Fruit fly (Drosophila melanogaster) whole organism, wandering third instar larva: ENCODE results near the gene Rpt4R.

ENCODE experiments used
- CG32264 ChIP-seq: fragments of 200-800 bp; sonication (Bioruptor generic); optimal IDR thresholded peaks from 2 replicates; lab custom pipeline; 2016; ENCODE audit warnings: missing biosample characterization, missing genetic modification characterization
- CG9705 ChIP-seq: fragments of 200-800 bp; sonication (Bioruptor generic); optimal IDR thresholded peaks from 2 replicates; lab custom pipeline; 2018; ENCODE audit warnings: missing biosample characterization, mild to moderate bottlenecking, missing genetic modification characterization
- CrebA ChIP-seq: fragments of 200-800 bp; sonication (Bioruptor generic); optimal IDR thresholded peaks from 2 replicates; lab custom pipeline; 2016; ENCODE audit warnings: missing biosample characterization, mild to moderate bottlenecking, missing genetic modification characterization, borderline replicate concordance
- Dif ChIP-seq: fragments of 200-275, 200-300 bp; sonication (Bioruptor generic); optimal IDR thresholded peaks from 2 replicates; lab custom pipeline; 2018; ENCODE audit warnings: missing biosample characterization, missing genetic modification characterization; ENCODE audit not compliant: partially characterized antibody
- GATAd ChIP-seq: sonication (Bioruptor generic); optimal IDR thresholded peaks from 2 replicates; lab custom pipeline; 2016; ENCODE audit warnings: missing biosample characterization, missing genetic modification characterization
- Hnf4 ChIP-seq: fragments of 200-800 bp; sonication (Bioruptor generic); optimal IDR thresholded peaks from 2 replicates; lab custom pipeline; 2016; ENCODE audit warnings: missing biosample characterization, mild to moderate bottlenecking, missing genetic modification characterization
- Hr78 ChIP-seq: fragments of >200 bp; optimal IDR thresholded peaks from 2 replicates; lab custom pipeline; 2017; ENCODE audit warnings: missing biosample characterization, missing genetic modification characterization
- Hr83 ChIP-seq: fragments of 200-300 bp; sonication (Bioruptor generic); optimal IDR thresholded peaks from 2 replicates; lab custom pipeline; 2016; ENCODE audit warnings: missing biosample characterization, mild to moderate bottlenecking, missing genetic modification characterization, moderate library complexity; ENCODE audit not compliant: poor library complexity, severe bottlenecking
- Jra ChIP-seq: sonication (Bioruptor generic); optimal IDR thresholded peaks from 2 replicates; lab custom pipeline; 2016; ENCODE audit warnings: missing biosample characterization, missing genetic modification characterization
- Mio ChIP-seq: sonication (Bioruptor generic); optimal IDR thresholded peaks from 2 replicates; lab custom pipeline; 2016; ENCODE audit warnings: missing biosample characterization, missing genetic modification characterization
- Myc ChIP-seq: fragments of >200 bp; optimal IDR thresholded peaks from 2 replicates; lab custom pipeline; 2017
- N ChIP-seq: fragments of >200 bp; optimal IDR thresholded peaks from 2 replicates; lab custom pipeline; 2018; ENCODE audit warnings: missing biosample characterization, missing external identifiers, missing genetic modification characterization
- OdsH ChIP-seq: fragments of 200-800 bp; sonication (Bioruptor generic); optimal IDR thresholded peaks from 2 replicates; lab custom pipeline; 2016; ENCODE audit warnings: missing biosample characterization, mild to moderate bottlenecking, missing genetic modification characterization
- Rel ChIP-seq, 2 experiments: fragments of 200-800 bp; sonication (Bioruptor generic) in 1 of 2; optimal IDR thresholded peaks; 2 replicates in 1 of 2; 3 replicates in 1 of 2; lab custom pipeline; 2016 to 2019; ENCODE audit warnings: mild to moderate bottlenecking in 2 of 2, missing biosample characterization in 2 of 2, missing genetic modification characterization in 2 of 2, moderate library complexity in 1 of 2
- Vsx2 ChIP-seq: fragments of 200-300, 225-300 bp; sonication (Bioruptor generic); optimal IDR thresholded peaks from 2 replicates; lab custom pipeline; 2018; ENCODE audit warnings: missing biosample characterization, missing genetic modification characterization; ENCODE audit not compliant: partially characterized antibody
- br ChIP-seq: fragments of 200-800 bp; sonication (Bioruptor generic); optimal IDR thresholded peaks from 2 replicates; lab custom pipeline; 2016; ENCODE audit warnings: missing biosample characterization, missing genetic modification characterization
- brk ChIP-seq: fragments of 200-800 bp; sonication (Bioruptor generic); optimal IDR thresholded peaks from 2 replicates; lab custom pipeline; 2016; ENCODE audit warnings: missing biosample characterization, mild to moderate bottlenecking, missing genetic modification characterization
- dmrt93B ChIP-seq: fragments of 200-800 bp; sonication (Bioruptor generic); optimal IDR thresholded peaks from 2 replicates; lab custom pipeline; 2018; ENCODE audit warnings: missing biosample characterization, mild to moderate bottlenecking, missing genetic modification characterization
- dsf ChIP-seq: sonication (Bioruptor generic); optimal IDR thresholded peaks from 2 replicates; lab custom pipeline; 2016; ENCODE audit warnings: missing biosample characterization, missing genetic modification characterization, borderline replicate concordance
- ey ChIP-seq: fragments of 200-800 bp; sonication (Bioruptor generic); optimal IDR thresholded peaks from 2 replicates; lab custom pipeline; 2016; ENCODE audit warnings: missing biosample characterization, missing genetic modification characterization
- foxo ChIP-seq, 2 experiments: fragments of 200-800 bp; sonication (Bioruptor generic); optimal IDR thresholded peaks; 2 replicates in 1 of 2; 3 replicates in 1 of 2; lab custom pipeline; 2016 to 2017; ENCODE audit warnings: missing biosample characterization in 2 of 2, missing genetic modification characterization in 2 of 2
- h ChIP-seq: fragments of 200-800 bp; sonication (Bioruptor generic); optimal IDR thresholded peaks from 3 replicates; lab custom pipeline; 2016; ENCODE audit warnings: missing biosample characterization, mild to moderate bottlenecking, missing genetic modification characterization
- jim ChIP-seq: fragments of 175-275, 200-325 bp; sonication (Bioruptor generic); optimal IDR thresholded peaks from 2 replicates; lab custom pipeline; 2016; ENCODE audit warnings: missing biosample characterization, mild to moderate bottlenecking, missing genetic modification characterization
- lola ChIP-seq: fragments of >200 bp; optimal IDR thresholded peaks from 2 replicates; lab custom pipeline; 2017; ENCODE audit warnings: missing biosample characterization, missing genetic modification characterization
- pan ChIP-seq: fragments of >200 bp; optimal IDR thresholded peaks from 2 replicates; lab custom pipeline; 2017
- psq ChIP-seq: fragments of 200-800 bp; sonication (Bioruptor generic); optimal IDR thresholded peaks from 3 replicates; lab custom pipeline; 2017; ENCODE audit warnings: missing biosample characterization, mild to moderate bottlenecking, missing genetic modification characterization, moderate library complexity
- rgr ChIP-seq: fragments of 200-800 bp; sonication (Bioruptor generic); optimal IDR thresholded peaks from 3 replicates; lab custom pipeline; 2016; ENCODE audit warnings: missing biosample characterization, mild to moderate bottlenecking, missing genetic modification characterization
- sage ChIP-seq: fragments of 200-800 bp; sonication (Bioruptor generic); optimal IDR thresholded peaks from 2 replicates; lab custom pipeline; 2016; ENCODE audit warnings: missing biosample characterization, mild to moderate bottlenecking, missing genetic modification characterization
- sv ChIP-seq: fragments of 200-800 bp; sonication (Bioruptor generic); optimal IDR thresholded peaks from 3 replicates; lab custom pipeline; 2016; ENCODE audit warnings: missing biosample characterization, missing genetic modification characterization
- tai ChIP-seq: sonication (Bioruptor generic); optimal IDR thresholded peaks from 2 replicates; lab custom pipeline; 2016; ENCODE audit warnings: missing biosample characterization, missing genetic modification characterization
- usp ChIP-seq: fragments of >200 bp; optimal IDR thresholded peaks from 2 replicates; lab custom pipeline; 2017; ENCODE audit warnings: missing biosample characterization, missing genetic modification characterization
- woc ChIP-seq: sonication (Bioruptor generic); optimal IDR thresholded peaks from 2 replicates; lab custom pipeline; 2016; ENCODE audit warnings: missing biosample characterization, mild to moderate bottlenecking, missing genetic modification characterization

Gene Rpt4R

dm6 chr3L:11953783-11954182 lies 12.1 kb downstream of the Rpt4R start, which contains the start of gene CG7248:
Gene CG7248 (plus strand): TSS chr3L:11954083.
- TF ChIP-seq Hnf4 (GFP tag; lab: Kevin White, UChicago) = no peak
- no peak for TF ChIP-seq Dif (GFP tag; lab: Kevin White, UChicago)
- TF ChIP-seq GATAd (GFP tag; lab: Kevin White, UChicago) = no peak
- no peak for TF ChIP-seq Rel (GFP tag; optimal IDR thresholded peaks at IDR 0.05; lab: Kevin White, UChicago)
- no peak for TF ChIP-seq Rel (tag; optimal IDR thresholded peaks at IDR 0.05; lab: Kevin White, UChicago)
- no peak for TF ChIP-seq br (GFP tag; lab: Kevin White, UChicago)
- TF ChIP-seq OdsH = no peak
- no peak for TF ChIP-seq CG32264 (GFP tag; lab: Kevin White, UChicago)
- TF ChIP-seq psq (GFP tag; lab: Kevin White, UChicago) = no peak
- TF ChIP-seq h (GFP tag; lab: Kevin White, UChicago) = no peak
- TF ChIP-seq Vsx2 (GFP tag; lab: Kevin White, UChicago) = no peak
- no peak for TF ChIP-seq usp (GFP tag; lab: Kevin White, UChicago)
- no peak for TF ChIP-seq Mio (GFP tag; lab: Kevin White, UChicago)
- TF ChIP-seq pan (lab: Kevin White, UChicago) = no peak
- TF ChIP-seq N = no peak
- TF ChIP-seq Myc (lab: Kevin White, UChicago) = no peak

dm6 chr3L:11957669-11958333 lies 16.1 kb downstream of the Rpt4R start, which contains the start of the genes CG11570 and CG43294:
Gene CG11570 (minus strand): TSS chr3L:11957769.
Gene CG43294 (plus strand): TSS chr3L:11958283.
- TF ChIP-seq foxo (GFP tag; optimal IDR thresholded peaks at IDR 0.05; lab: Kevin White, UChicago) (no peak), Hnf4 (GFP tag; lab: Kevin White, UChicago) (no peak), Mio (GFP tag; lab: Kevin White, UChicago) (no peak), CG9705 (GFP tag; lab: Kevin White, UChicago) (no peak), jim (GFP tag; lab: Kevin White, UChicago) (no peak), Myc (lab: Kevin White, UChicago) (no peak), Hr83 (no peak), dsf (GFP tag; lab: Kevin White, UChicago) (no peak), usp (GFP tag; lab: Kevin White, UChicago) (no peak), Hr78 (GFP tag; lab: Kevin White, UChicago) (no peak), dmrt93B (GFP tag; lab: Kevin White, UChicago) (no peak), woc (GFP tag; lab: Kevin White, UChicago) (no peak)

- TF ChIP-seq ey (no peak), GATAd (GFP tag; lab: Kevin White, UChicago) (no peak), Jra (GFP tag; lab: Kevin White, UChicago) (no peak), foxo (GFP tag; optimal IDR thresholded peaks at IDR 0.05; lab: Kevin White, UChicago) (no peak), lola (GFP tag; lab: Kevin White, UChicago) (no peak), rgr (no peak), sage (GFP tag; lab: Kevin White, UChicago) (no peak), jim (GFP tag; lab: Kevin White, UChicago) (no peak), psq (GFP tag; lab: Kevin White, UChicago) (no peak), h (GFP tag; lab: Kevin White, UChicago) (no peak), tai (GFP tag; lab: Kevin White, UChicago) (no peak), usp (GFP tag; lab: Kevin White, UChicago) (no peak), dsf (GFP tag; lab: Kevin White, UChicago) (no peak), pan (lab: Kevin White, UChicago) (no peak), brk (GFP tag; lab: Kevin White, UChicago) (no peak), Vsx2 (GFP tag; lab: Kevin White, UChicago) (no peak)
Observed at dm6 chr3L:11966104-11966503, 24.4 kb downstream of the Rpt4R start, which contains the start of gene prc. Gene prc (minus strand): TSS chr3L:11966131.

dm6 chr3L:11972879-11973278 lies 31.2 kb downstream of the Rpt4R start, which contains the start of gene Muc68E:
Gene Muc68E (minus strand): TSS chr3L:11972979.
- no peak for TF ChIP-seq jim (GFP tag; lab: Kevin White, UChicago)
- TF ChIP-seq dsf (GFP tag; lab: Kevin White, UChicago) = no peak
- no peak for TF ChIP-seq pan (lab: Kevin White, UChicago)
- no peak for TF ChIP-seq Hnf4 (GFP tag; lab: Kevin White, UChicago)
- no peak for TF ChIP-seq Vsx2 (GFP tag; lab: Kevin White, UChicago)
- no peak for TF ChIP-seq Hr83
- TF ChIP-seq sv (GFP tag; lab: Kevin White, UChicago) = no peak
- TF ChIP-seq foxo (GFP tag; optimal IDR thresholded peaks at IDR 0.05; lab: Kevin White, UChicago) = no peak
- no peak for TF ChIP-seq h (GFP tag; lab: Kevin White, UChicago)
- TF ChIP-seq CrebA (GFP tag; lab: Kevin White, UChicago) = no peak
